Worm (Caenorhabditis elegans): ENCODE data around the gene ced-3.

ce11 chrIV:13243375-13243774 lies 39.4 kb upstream of the ced-3 start, which contains the start of gene JC8.4:
- TF ChIP-seq mep-1 (tag; optimal IDR thresholded peaks at IDR 0.05) (no peak), tbx-8 (GFP tag; optimal IDR thresholded peaks at IDR 0.05) (no peak), hlh-1 (tag; optimal IDR thresholded peaks at IDR 0.05) (no peak), unc-62 (GFP tag; optimal IDR thresholded peaks at IDR 0.05) (no peak), nhr-237 (tag; optimal IDR thresholded peaks at IDR 0.05) (no peak), M03D4.4 (tag; optimal IDR thresholded peaks at IDR 0.05) (no peak), unc-39 (tag; optimal IDR thresholded peaks at IDR 0.05) (no peak), nhr-28 (tag; optimal IDR thresholded peaks at IDR 0.05) (no peak)
